Fruit fly (Drosophila melanogaster) whole organism, embryonic: Measurements from ENCODE around the gene CG33191.

Source experiments
- Asciz ChIP-seq: fragments of 200-800 bp; sonication (Bioruptor generic); optimal IDR thresholded peaks from 2 replicates; lab custom pipeline; 2017; ENCODE audit warnings: missing biosample characterization, mild to moderate bottlenecking, missing genetic modification characterization, missing genetic modification reagents
- CG10462 ChIP-seq: fragments of 200-800 bp; sonication (Bioruptor generic); optimal IDR thresholded peaks from 2 replicates; lab custom pipeline; 2016; ENCODE audit warnings: missing biosample characterization, missing genetic modification characterization
- CG11504 ChIP-seq: fragments of 200-800 bp; sonication (Bioruptor generic); optimal IDR thresholded peaks from 3 replicates; lab custom pipeline; 2019; ENCODE audit warnings: missing biosample characterization, mild to moderate bottlenecking, missing genetic modification characterization, moderate library complexity
- CG12236 ChIP-seq: fragments of 200-800 bp; sonication (Bioruptor generic); optimal IDR thresholded peaks from 2 replicates; lab custom pipeline; 2016; ENCODE audit warnings: missing biosample characterization, missing genetic modification characterization
- CG12769 ChIP-seq: fragments of 200-800 bp; sonication (Bioruptor generic); optimal IDR thresholded peaks from 2 replicates; lab custom pipeline; 2019; ENCODE audit warnings: missing biosample characterization, mild to moderate bottlenecking, missing genetic modification characterization, moderate library complexity
- CG14965 ChIP-seq: fragments of 200-800 bp; sonication (Bioruptor generic); optimal IDR thresholded peaks from 2 replicates; lab custom pipeline; 2016; ENCODE audit warnings: missing biosample characterization, missing genetic modification characterization, borderline replicate concordance
- CG15479 ChIP-seq: fragments of 200-800 bp; sonication (Bioruptor generic); optimal IDR thresholded peaks from 3 replicates; lab custom pipeline; 2019; ENCODE audit warnings: missing biosample characterization, mild to moderate bottlenecking, missing genetic modification characterization, moderate library complexity
- CG15601 ChIP-seq: fragments of 200-800 bp; sonication (Bioruptor generic); optimal IDR thresholded peaks from 3 replicates; lab custom pipeline; 2019; ENCODE audit warnings: missing biosample characterization, mild to moderate bottlenecking, missing genetic modification characterization, moderate library complexity
- CG16813 ChIP-seq: fragments of 200-800 bp; sonication (Bioruptor generic); IDR thresholded peaks from 3 replicates; pipeline ENCODE4 v1.3.6; 2022; ENCODE audit warnings: missing biosample characterization, missing genetic modification characterization; ENCODE audit not compliant: partially characterized antibody
- CG17359 ChIP-seq: fragments of 200-800 bp; sonication (Bioruptor generic); optimal IDR thresholded peaks from 3 replicates; lab custom pipeline; 2018; ENCODE audit warnings: missing biosample characterization, mild to moderate bottlenecking, missing genetic modification characterization, moderate library complexity
- CG17912 ChIP-seq: fragments of 200-800 bp; sonication (Bioruptor generic); optimal IDR thresholded peaks from 2 replicates; lab custom pipeline; 2018; ENCODE audit warnings: missing biosample characterization, mild to moderate bottlenecking, missing genetic modification characterization
- CG18262 ChIP-seq: fragments of 200-800 bp; optimal IDR thresholded peaks from 3 replicates; lab custom pipeline; 2019; ENCODE audit warnings: missing biosample characterization, mild to moderate bottlenecking, missing genetic modification characterization, moderate library complexity
- CG18764 ChIP-seq: fragments of 200-800 bp; sonication (Bioruptor generic); optimal IDR thresholded peaks from 3 replicates; lab custom pipeline; 2016; ENCODE audit warnings: missing biosample characterization, missing genetic modification characterization
- CG2129 ChIP-seq: fragments of 200-800 bp; sonication (Bioruptor generic); IDR thresholded peaks from 2 replicates; pipeline ENCODE4 v1.3.6; 2022; ENCODE audit warnings: missing biosample characterization, missing genetic modification characterization; ENCODE audit not compliant: partially characterized antibody
- CG2875 ChIP-seq: fragments of 200-800 bp; sonication (Bioruptor generic); optimal IDR thresholded peaks from 2 replicates; lab custom pipeline; 2017; ENCODE audit warnings: missing biosample characterization, mild to moderate bottlenecking, missing genetic modification characterization, missing genetic modification reagents
- CG2889 ChIP-seq: fragments of 200-800 bp; sonication (Bioruptor generic); IDR thresholded peaks from 3 replicates; pipeline ENCODE4 v1.3.6; 2022; ENCODE audit warnings: missing biosample characterization, missing genetic modification characterization
- CG31365 ChIP-seq: fragments of 200-800 bp; sonication (Bioruptor generic); optimal IDR thresholded peaks from 2 replicates; lab custom pipeline; 2018; ENCODE audit warnings: missing biosample characterization, mild to moderate bottlenecking, missing genetic modification characterization
- CG31441 ChIP-seq: fragments of 200-800 bp; sonication (Bioruptor generic); IDR thresholded peaks from 2 replicates; pipeline ENCODE4 v1.3.6; 2022; ENCODE audit warnings: missing biosample characterization, missing genetic modification characterization
- CG6254 ChIP-seq: fragments of 200-800 bp; sonication (Bioruptor generic); optimal IDR thresholded peaks from 3 replicates; lab custom pipeline; 2017; ENCODE audit warnings: mild to moderate bottlenecking, missing biosample characterization, missing genetic modification reagents, missing genetic modification characterization
- CG6791 ChIP-seq: fragments of 200-800 bp; sonication (Bioruptor generic); IDR thresholded peaks from 3 replicates; pipeline ENCODE4 v1.3.6; 2022; ENCODE audit warnings: missing biosample characterization, missing genetic modification characterization; ENCODE audit not compliant: partially characterized antibody
- CG7372 ChIP-seq: fragments of 200-800 bp; sonication (Bioruptor generic); IDR thresholded peaks from 2 replicates; pipeline ENCODE4 v1.3.6; 2022; ENCODE audit warnings: missing biosample characterization, missing genetic modification characterization
- CG7786 ChIP-seq: fragments of 200-800 bp; sonication (Bioruptor generic); optimal IDR thresholded peaks from 2 replicates; lab custom pipeline; 2016; ENCODE audit warnings: missing biosample characterization, missing genetic modification characterization
- CG7987 ChIP-seq: fragments of 200-800 bp; sonication (Bioruptor generic); optimal IDR thresholded peaks from 2 replicates; lab custom pipeline; 2018; ENCODE audit warnings: missing biosample characterization, mild to moderate bottlenecking, missing genetic modification characterization, moderate library complexity
- Camta ChIP-seq: fragments of 200-800 bp; sonication (Bioruptor generic); optimal IDR thresholded peaks from 2 replicates; lab custom pipeline; 2016; ENCODE audit warnings: missing biosample characterization, missing genetic modification characterization
- D19A ChIP-seq: fragments of 200-800 bp; optimal IDR thresholded peaks from 3 replicates; lab custom pipeline; 2019; ENCODE audit warnings: missing biosample characterization, mild to moderate bottlenecking, missing genetic modification characterization, moderate library complexity
- MTF-1 ChIP-seq: fragments of 200-800 bp; sonication (Bioruptor generic); optimal IDR thresholded peaks from 2 replicates; lab custom pipeline; 2018; ENCODE audit warnings: missing biosample characterization, mild to moderate bottlenecking, missing genetic modification characterization, borderline replicate concordance
- Nf-YC ChIP-seq: fragments of 200-800 bp; optimal IDR thresholded peaks from 3 replicates; lab custom pipeline; 2019; ENCODE audit warnings: missing biosample characterization, mild to moderate bottlenecking, missing genetic modification characterization, moderate library complexity
- Ravus ChIP-seq: fragments of 200-800 bp; sonication (Bioruptor generic); IDR thresholded peaks from 2 replicates; pipeline ENCODE4 v1.3.6; 2022; ENCODE audit warnings: missing biosample characterization, missing genetic modification characterization
- Scr ChIP-seq: fragments of 200-800 bp; sonication (Bioruptor generic); IDR thresholded peaks from 2 replicates; pipeline ENCODE4 v1.3.6; 2022; ENCODE audit warnings: missing biosample characterization, missing genetic modification characterization; ENCODE audit not compliant: partially characterized antibody
- Six4 ChIP-seq: fragments of 200-800 bp; sonication (Bioruptor generic); optimal IDR thresholded peaks from 2 replicates; lab custom pipeline; 2016; ENCODE audit warnings: missing biosample characterization, missing genetic modification characterization
- bcd ChIP-seq: fragments of 200-800 bp; sonication (Bioruptor generic); optimal IDR thresholded peaks from 2 replicates; lab custom pipeline; 2017; ENCODE audit warnings: missing biosample characterization, mild to moderate bottlenecking, missing genetic modification characterization
- bigmax ChIP-seq: fragments of 200-800 bp; sonication (Bioruptor generic); optimal IDR thresholded peaks from 2 replicates; lab custom pipeline; 2018; ENCODE audit warnings: missing biosample characterization, mild to moderate bottlenecking, missing genetic modification characterization
- bowl ChIP-seq: fragments of 200-800 bp; sonication (Bioruptor generic); IDR thresholded peaks from 2 replicates; pipeline ENCODE4 v1.3.6; 2022; ENCODE audit warnings: missing biosample characterization, missing genetic modification characterization
- bsh ChIP-seq, 2 experiments: fragments of 200-800 bp; sonication (Bioruptor generic); optimal IDR thresholded peaks; 2 replicates each; lab custom pipeline; 2017 to 2018; ENCODE audit warnings: mild to moderate bottlenecking in 2 of 2, missing biosample characterization in 2 of 2, missing genetic modification characterization in 2 of 2, moderate library complexity in 1 of 2
- cas ChIP-seq: fragments of 200-800 bp; sonication (Bioruptor generic); IDR thresholded peaks from 2 replicates; pipeline ENCODE4 v1.3.6; 2022; ENCODE audit warnings: missing biosample characterization, missing genetic modification characterization
- chif ChIP-seq, 2 experiments: fragments of 200-800 bp; sonication (Bioruptor generic); optimal IDR thresholded peaks; 3 replicates each; lab custom pipeline; 2016; ENCODE audit warnings: missing biosample characterization in 2 of 2, missing genetic modification characterization in 2 of 2
- corto ChIP-seq: fragments of 200-800 bp; sonication (Bioruptor generic); optimal IDR thresholded peaks from 2 replicates; lab custom pipeline; 2016; ENCODE audit warnings: missing biosample characterization, mild to moderate bottlenecking, missing genetic modification characterization, moderate library complexity
- crc ChIP-seq: fragments of 200-800 bp; sonication (Bioruptor generic); optimal IDR thresholded peaks from 2 replicates; lab custom pipeline; 2016; ENCODE audit warnings: missing biosample characterization, missing genetic modification characterization
- gcm2 ChIP-seq: fragments of 200-800 bp; sonication (Bioruptor generic); optimal IDR thresholded peaks from 2 replicates; lab custom pipeline; 2016; ENCODE audit warnings: missing biosample characterization, missing genetic modification characterization
- jigr1 ChIP-seq: fragments of 200-800 bp; sonication (Bioruptor generic); IDR thresholded peaks from 3 replicates; pipeline ENCODE4 v1.3.6; 2022; ENCODE audit warnings: missing biosample characterization, missing genetic modification characterization
- lbe ChIP-seq: fragments of 200-800 bp; sonication (Bioruptor generic); optimal IDR thresholded peaks from 2 replicates; lab custom pipeline; 2016; ENCODE audit warnings: missing biosample characterization, mild to moderate bottlenecking, missing genetic modification characterization
- luna ChIP-seq: fragments of 200-800 bp; sonication (Bioruptor generic); optimal IDR thresholded peaks from 2 replicates; lab custom pipeline; 2016; ENCODE audit warnings: missing biosample characterization, missing genetic modification characterization
- pzg ChIP-seq: fragments of 200-800 bp; sonication (Bioruptor generic); optimal IDR thresholded peaks from 3 replicates; lab custom pipeline; 2018; ENCODE audit warnings: missing biosample characterization, mild to moderate bottlenecking, missing genetic modification characterization, moderate library complexity
- sima ChIP-seq: fragments of 200-800 bp; sonication (Bioruptor generic); optimal IDR thresholded peaks from 2 replicates; lab custom pipeline; 2016; ENCODE audit warnings: missing biosample characterization, missing genetic modification characterization
- slou ChIP-seq: fragments of 200-800 bp; sonication (Bioruptor generic); optimal IDR thresholded peaks from 3 replicates; lab custom pipeline; 2016; ENCODE audit warnings: missing biosample characterization, missing genetic modification characterization
- so ChIP-seq: fragments of 200-800 bp; sonication (Bioruptor generic); IDR thresholded peaks from 3 replicates; pipeline ENCODE4 v1.3.6; 2022; ENCODE audit warnings: missing biosample characterization, missing genetic modification characterization
- trh ChIP-seq: fragments of 200-800 bp; sonication (Bioruptor generic); optimal IDR thresholded peaks from 2 replicates; lab custom pipeline; 2016; ENCODE audit warnings: missing biosample characterization, missing genetic modification characterization
- tup ChIP-seq: fragments of 200-800 bp; sonication (Bioruptor generic); optimal IDR thresholded peaks from 2 replicates; lab custom pipeline; 2016; ENCODE audit warnings: missing biosample characterization, mild to moderate bottlenecking, missing genetic modification characterization, moderate library complexity
- vfl ChIP-seq: fragments of 200-800 bp; sonication (Bioruptor generic); optimal IDR thresholded peaks from 2 replicates; lab custom pipeline; 2016; ENCODE audit warnings: missing biosample characterization, missing genetic modification characterization
- yki ChIP-seq: fragments of >200 bp; optimal IDR thresholded peaks from 3 replicates; lab custom pipeline; 2018

CG33191 gene

DNA sequence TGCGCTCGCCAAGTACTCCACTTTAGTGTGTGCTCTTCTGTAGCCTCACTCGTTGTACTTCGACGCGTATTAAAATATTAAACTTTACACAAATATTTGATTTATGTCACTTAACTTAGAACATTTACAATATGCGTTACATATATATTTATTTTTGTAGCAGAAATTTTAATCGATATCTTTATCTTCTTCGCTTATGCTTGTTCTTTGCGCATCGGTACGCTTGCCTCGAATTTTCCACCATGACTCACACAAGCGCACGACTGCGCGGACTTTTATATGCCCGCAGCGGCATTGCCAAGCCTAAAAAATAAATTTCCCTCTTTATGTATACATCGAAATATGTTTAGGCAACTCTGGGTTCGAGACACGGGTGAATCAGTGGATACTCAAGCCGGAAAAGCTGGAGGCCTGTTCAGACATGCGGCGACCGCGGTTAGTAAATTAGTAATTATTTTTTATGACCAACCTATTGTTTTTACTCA is 40.7 kb upstream of the CG33191 start, which contains the start of gene aqz (continued):
- TF ChIP-seq chif (GFP tag; optimal IDR thresholded peaks at IDR 0.05; lab: Kevin White, UChicago): peak; percentile 46 to 69
- TF ChIP-seq CG18262 (tag; lab: Kevin White, UChicago): peak; percentile 52
- peak; percentile 40 for TF ChIP-seq luna (GFP tag; lab: Kevin White, UChicago)
- TF ChIP-seq bcd (GFP tag; lab: Kevin White, UChicago): peak; percentile 66
- TF ChIP-seq CG31441 (GFP tag; lab: Robert Waterston, UW): peak; percentile 39
- peak; percentile 72 for TF ChIP-seq Nf-YC (tag; lab: Kevin White, UChicago)
- TF ChIP-seq so (GFP tag; lab: Robert Waterston, UW): peak; percentile 70; the same call in 2 of the 3 replicates
- no peak for TF ChIP-seq lbe (GFP tag; lab: Kevin White, UChicago)
- TF ChIP-seq bigmax: peak; percentile 38
- TF ChIP-seq MTF-1 (GFP tag; lab: Kevin White, UChicago): peak; percentile 87
- peak; percentile 57 for TF ChIP-seq CG17359
- TF ChIP-seq yki (lab: Kevin White, UChicago): no peak
- TF ChIP-seq corto (GFP tag; lab: Kevin White, UChicago): no peak
- TF ChIP-seq CG31365 (tag; lab: Kevin White, UChicago): peak; percentile 54
- TF ChIP-seq CG16813 (GFP tag; lab: Robert Waterston, UW): peak; percentile 60; the same call in 2 of the 3 replicates
- TF ChIP-seq sima: no peak
- TF ChIP-seq bsh (GFP tag; optimal IDR thresholded peaks at IDR 0.05; lab: Kevin White, UChicago): peak; percentile 6 to 43
- TF ChIP-seq crc (GFP tag; lab: Kevin White, UChicago): no peak
- no peak for TF ChIP-seq CG14965 (GFP tag; lab: Kevin White, UChicago)
- no peak for TF ChIP-seq gcm2 (GFP tag; lab: Kevin White, UChicago)
- peak; percentile 64 for TF ChIP-seq Asciz (GFP tag; lab: Kevin White, UChicago)
- TF ChIP-seq tup (GFP tag; lab: Kevin White, UChicago): no peak
- TF ChIP-seq CG6254 (GFP tag; lab: Kevin White, UChicago): peak; percentile 8
- peak; percentile 25 for TF ChIP-seq trh (GFP tag; lab: Kevin White, UChicago)
- no peak for TF ChIP-seq CG2129
- TF ChIP-seq CG12769 (tag; lab: Kevin White, UChicago): peak; percentile 81
- peak; percentile 57 for TF ChIP-seq CG7372 (GFP tag; lab: Robert Waterston, UW)
- no peak for TF ChIP-seq CG10462
- peak; percentile 58; the same call in 1 of the 3 replicates for TF ChIP-seq CG6791 (GFP tag; lab: Robert Waterston, UW)
- TF ChIP-seq pzg: peak; percentile 98
- peak; percentile 66 for TF ChIP-seq CG15601 (tag; lab: Kevin White, UChicago)
- TF ChIP-seq CG17912 (GFP tag; lab: Kevin White, UChicago): peak; percentile 51
- peak; percentile 64 for TF ChIP-seq D19A (tag; lab: Kevin White, UChicago)
- TF ChIP-seq Six4 (GFP tag; lab: Kevin White, UChicago): no peak
- no peak for TF ChIP-seq CG7786 (GFP tag; lab: Kevin White, UChicago)
- peak; percentile 8 for TF ChIP-seq slou
- TF ChIP-seq CG12236 (GFP tag; lab: Kevin White, UChicago): peak; percentile 21
- no peak for TF ChIP-seq CG2875
- peak; percentile 54 for TF ChIP-seq Scr
- peak; percentile 56 for TF ChIP-seq Camta
- no peak for TF ChIP-seq Ravus (GFP tag; lab: Robert Waterston, UW)
- peak; percentile 46; the same call in 1 of the 2 replicates for TF ChIP-seq bowl (GFP tag; lab: Robert Waterston, UW)
- peak; percentile 39; the same call in 1 of the 3 replicates for TF ChIP-seq CG2889
- TF ChIP-seq CG11504: peak; percentile 80
- no peak for TF ChIP-seq cas (GFP tag; lab: Robert Waterston, UW)
- peak; percentile 78 for TF ChIP-seq CG15479
- TF ChIP-seq jigr1 (GFP tag; lab: Robert Waterston, UW): no peak; the same call in 2 of the 3 replicates
- TF ChIP-seq CG7987 (GFP tag; lab: Kevin White, UChicago): peak; percentile 70
- TF ChIP-seq vfl: peak; percentile 55
- peak; percentile 22 for TF ChIP-seq CG18764 (GFP tag; lab: Kevin White, UChicago)
